Worm (Caenorhabditis elegans) whole organism, midembryonic: Measurements from ENCODE around the gene gsto-2.

ENCODE experiments used
- T22C8.4 ChIP-seq: fragments of 200-800 bp; sonication (Bioruptor generic); IDR thresholded peaks from 2 replicates; pipeline ENCODE4 v1.3.6; 2022; ENCODE audit warnings: missing genetic modification characterization, missing compliant biosample characterization
- cog-1 ChIP-seq: sonication (generic microtip); optimal IDR thresholded peaks from 2 replicates; lab custom pipeline; 2016; ENCODE audit warnings: missing genetic modification characterization, missing compliant biosample characterization
- flt-1 ChIP-seq: fragments of 200-800 bp; sonication (Bioruptor generic); IDR thresholded peaks from 2 replicates; pipeline ENCODE4 v1.3.6; 2022; ENCODE audit warnings: missing genetic modification characterization, missing compliant biosample characterization
- klf-2 ChIP-seq: fragments of 200-800 bp; sonication (Bioruptor generic); conservative IDR thresholded peaks from 2 replicates; pipeline ENCODE4 v1.3.6; 2022; ENCODE audit warnings: missing genetic modification reagents, missing genetic modification characterization, missing compliant biosample characterization
- med-1 ChIP-seq: sonication (generic microtip); optimal IDR thresholded peaks from 2 replicates; lab custom pipeline; 2017; ENCODE audit warnings: missing genetic modification characterization, mild to moderate bottlenecking, missing compliant biosample characterization, antibody characterized with exemption, missing genetic modification reagents; ENCODE audit not compliant: insufficient read depth
- ref-1 ChIP-seq: fragments of 200-800 bp; sonication (Bioruptor generic); conservative IDR thresholded peaks from 2 replicates; pipeline ENCODE4 v1.3.6; 2022; ENCODE audit warnings: missing genetic modification reagents, missing genetic modification characterization, missing compliant biosample characterization
- tab-1 ChIP-seq: fragments of 200-800 bp; sonication (Bioruptor generic); IDR thresholded peaks from 2 replicates; pipeline ENCODE4 v1.3.6; 2022; ENCODE audit warnings: missing genetic modification characterization, missing compliant biosample characterization
- ztf-23 ChIP-seq: fragments of 200-800 bp; sonication (Bioruptor generic); IDR thresholded peaks from 2 replicates; pipeline ENCODE4 v1.3.6; 2022; ENCODE audit warnings: missing genetic modification reagents, missing genetic modification characterization, missing compliant biosample characterization
- ztf-29 ChIP-seq: fragments of 200-800 bp; sonication (Bioruptor generic); IDR thresholded peaks from 2 replicates; pipeline ENCODE4 v1.3.6; 2022; ENCODE audit warnings: missing genetic modification reagents, missing genetic modification characterization, missing compliant biosample characterization

Gene gsto-2

ce11 chrIII:8554472-8554871 is at the start of gene gsto-2:
gsto-2 (plus strand) TSS chrIII:8554772.
- no peak for TF ChIP-seq flt-1 (GFP tag; lab: Robert Waterston, UW)
- TF ChIP-seq ztf-23 (GFP tag; lab: Robert Waterston, UW) = no peak
- no peak for TF ChIP-seq med-1 (GFP tag; lab: Kevin White, UChicago)
- TF ChIP-seq tab-1 (GFP tag; lab: Robert Waterston, UW) = no peak
- no peak for TF ChIP-seq ztf-29 (GFP tag; lab: Robert Waterston, UW)
- no peak for TF ChIP-seq klf-2 (GFP tag; lab: Robert Waterston, UW)
- TF ChIP-seq cog-1 = no peak
- TF ChIP-seq ref-1 (GFP tag; lab: Robert Waterston, UW) = no peak
- TF ChIP-seq T22C8.4 (GFP tag; lab: Robert Waterston, UW) = no peak

- TF ChIP-seq klf-2 (GFP tag; lab: Robert Waterston, UW) = no peak
These were observed 48.2 kb upstream of the gsto-2 start for ce11 chrIII:8506348-8506747.

ce11 chrIII:8509218-8509617 is 45.4 kb upstream of the gsto-2 start:
- TF ChIP-seq flt-1 (GFP tag; lab: Robert Waterston, UW) (no peak), med-1 (GFP tag; lab: Kevin White, UChicago) (no peak), ref-1 (GFP tag; lab: Robert Waterston, UW) (no peak), ztf-23 (GFP tag; lab: Robert Waterston, UW) (no peak), tab-1 (GFP tag; lab: Robert Waterston, UW) (no peak), klf-2 (GFP tag; lab: Robert Waterston, UW) (no peak), cog-1 (no peak), ztf-29 (GFP tag; lab: Robert Waterston, UW) (no peak), T22C8.4 (GFP tag; lab: Robert Waterston, UW) (no peak)

- peak; percentile 36; the same call in 1 of the 2 replicates for TF ChIP-seq ztf-23 (GFP tag; lab: Robert Waterston, UW)
- no peak for TF ChIP-seq cog-1
- 0 out of 2 replicates have a peak, but pooled peaks have one; percentile 8 for TF ChIP-seq tab-1 (GFP tag; lab: Robert Waterston, UW)
- TF ChIP-seq ztf-29 (GFP tag; lab: Robert Waterston, UW) = no peak
- no peak for TF ChIP-seq klf-2 (GFP tag; lab: Robert Waterston, UW)
- no peak for TF ChIP-seq ref-1 (GFP tag; lab: Robert Waterston, UW)
- TF ChIP-seq flt-1 (GFP tag; lab: Robert Waterston, UW) = no peak
- no peak for TF ChIP-seq med-1 (GFP tag; lab: Kevin White, UChicago)
- no peak for TF ChIP-seq T22C8.4 (GFP tag; lab: Robert Waterston, UW)
These were observed 44.8 kb upstream of the gsto-2 start for ce11 chrIII:8509644-8510393.

ce11 chrIII:8511711-8512110 is 42.9 kb upstream of the gsto-2 start:
- TF ChIP-seq ref-1 (GFP tag; lab: Robert Waterston, UW) (no peak), T22C8.4 (GFP tag; lab: Robert Waterston, UW) (no peak), cog-1 (no peak), klf-2 (GFP tag; lab: Robert Waterston, UW) (no peak), med-1 (GFP tag; lab: Kevin White, UChicago) (no peak), ztf-23 (GFP tag; lab: Robert Waterston, UW) (no peak), tab-1 (GFP tag; lab: Robert Waterston, UW) (no peak), ztf-29 (GFP tag; lab: Robert Waterston, UW) (no peak), flt-1 (GFP tag; lab: Robert Waterston, UW) (no peak)

ce11 chrIII:8512279-8512942 is 42.2 kb upstream of the gsto-2 start:
- TF ChIP-seq med-1 (GFP tag; lab: Kevin White, UChicago) = no peak
- TF ChIP-seq ztf-29 (GFP tag; lab: Robert Waterston, UW) = no peak
- TF ChIP-seq ref-1 (GFP tag; lab: Robert Waterston, UW) = no peak
- no peak for TF ChIP-seq klf-2 (GFP tag; lab: Robert Waterston, UW)
- TF ChIP-seq flt-1 (GFP tag; lab: Robert Waterston, UW) = no peak
- TF ChIP-seq ztf-23 (GFP tag; lab: Robert Waterston, UW) = no peak
- no peak for TF ChIP-seq T22C8.4 (GFP tag; lab: Robert Waterston, UW)
- no peak for TF ChIP-seq cog-1
- no peak for TF ChIP-seq tab-1 (GFP tag; lab: Robert Waterston, UW)

- TF ChIP-seq klf-2 (GFP tag; lab: Robert Waterston, UW) = no peak
- no peak for TF ChIP-seq ztf-29 (GFP tag; lab: Robert Waterston, UW)
- TF ChIP-seq ref-1 (GFP tag; lab: Robert Waterston, UW) = no peak
- no peak for TF ChIP-seq med-1 (GFP tag; lab: Kevin White, UChicago)
- no peak for TF ChIP-seq cog-1
- no peak for TF ChIP-seq T22C8.4 (GFP tag; lab: Robert Waterston, UW)
- no peak for TF ChIP-seq flt-1 (GFP tag; lab: Robert Waterston, UW)
- TF ChIP-seq tab-1 (GFP tag; lab: Robert Waterston, UW) = no peak
- TF ChIP-seq ztf-23 (GFP tag; lab: Robert Waterston, UW) = no peak
These were observed 35.6 kb upstream of the gsto-2 start for ce11 chrIII:8518990-8519389.

ce11 chrIII:8519886-8520285 is 34.7 kb upstream of the gsto-2 start, which contains the start of gene ZC21.8:
ZC21.8 (minus strand) TSS chrIII:8519986.
- no peak for TF ChIP-seq tab-1 (GFP tag; lab: Robert Waterston, UW)
- TF ChIP-seq cog-1 = no peak
- no peak for TF ChIP-seq ztf-29 (GFP tag; lab: Robert Waterston, UW)

ce11 chrIII:8520589-8520988 is 34.0 kb upstream of the gsto-2 start:
- no peak for TF ChIP-seq T22C8.4 (GFP tag; lab: Robert Waterston, UW)
- TF ChIP-seq med-1 (GFP tag; lab: Kevin White, UChicago) = no peak
- TF ChIP-seq tab-1 (GFP tag; lab: Robert Waterston, UW) = no peak
- TF ChIP-seq ztf-29 (GFP tag; lab: Robert Waterston, UW) = no peak
- no peak for TF ChIP-seq flt-1 (GFP tag; lab: Robert Waterston, UW)
- TF ChIP-seq klf-2 (GFP tag; lab: Robert Waterston, UW) = no peak
- no peak for TF ChIP-seq cog-1
- TF ChIP-seq ref-1 (GFP tag; lab: Robert Waterston, UW) = no peak
- TF ChIP-seq ztf-23 (GFP tag; lab: Robert Waterston, UW) = no peak
